Worm (Caenorhabditis elegans) whole organism, L4 larva: ENCODE results near the gene npr-40.

ENCODE experiments used
- F10B5.3 ChIP-seq: sonication (generic microtip); optimal IDR thresholded peaks from 2 replicates; lab custom pipeline; 2016; ENCODE audit warnings: mild to moderate bottlenecking, missing genetic modification characterization, missing compliant biosample characterization
- F26F4.8 ChIP-seq: fragments of 200-800 bp; sonication (Bioruptor generic); conservative IDR thresholded peaks from 2 replicates; pipeline ENCODE4 v1.3.6; 2022; ENCODE audit warnings: missing genetic modification characterization, missing compliant biosample characterization
- R02D3.7 ChIP-seq: fragments of 150-350 bp; sonication (generic microtip); optimal IDR thresholded peaks from 3 replicates; lab custom pipeline; 2014; ENCODE audit warnings: missing biosample characterization, missing genetic modification characterization
- T20F7.1 ChIP-seq: fragments of 200-800 bp; sonication (Bioruptor generic); optimal IDR thresholded peaks from 2 replicates; lab custom pipeline; 2018; ENCODE audit warnings: mild to moderate bottlenecking, missing genetic modification characterization, missing compliant biosample characterization
- Y48G9A.11 ChIP-seq: fragments of 200-800 bp; sonication (Bioruptor generic); IDR thresholded peaks from 2 replicates; pipeline ENCODE4 v1.3.6; 2022; ENCODE audit warnings: missing genetic modification reagents, missing genetic modification characterization, missing compliant biosample characterization
- ZK546.5 ChIP-seq, 2 experiments: sonication (generic microtip); optimal IDR thresholded peaks; 2 replicates each; lab custom pipeline; 2017; ENCODE audit warnings: missing biosample characterization in 2 of 2, missing genetic modification characterization in 2 of 2
- aha-1 ChIP-seq: fragments of 150-350 bp; peaks from one replicate; lab custom pipeline; 2014; ENCODE audit warnings: missing biosample characterization, missing genetic modification characterization
- ceh-20 ChIP-seq: fragments of 200-800 bp; sonication (Bioruptor generic); IDR thresholded peaks from 2 replicates; pipeline ENCODE4 v1.3.6; 2022; ENCODE audit warnings: missing genetic modification reagents, missing genetic modification characterization, missing compliant biosample characterization
- ceh-44 ChIP-seq: fragments of 200-800 bp; sonication (Bioruptor generic); IDR thresholded peaks from 2 replicates; pipeline ENCODE4 v1.3.6; 2022; ENCODE audit warnings: missing genetic modification reagents, missing genetic modification characterization, missing compliant biosample characterization
- ces-1 ChIP-seq: fragments of 150-350 bp; sonication (generic microtip); optimal IDR thresholded peaks from 4 replicates; lab custom pipeline; 2014; ENCODE audit warnings: missing biosample characterization, missing genetic modification reagents, missing genetic modification characterization
- cey-2 ChIP-seq: sonication (generic microtip); optimal IDR thresholded peaks from 3 replicates; lab custom pipeline; 2017; ENCODE audit warnings: missing genetic modification characterization, mild to moderate bottlenecking, missing compliant biosample characterization, antibody characterized with exemption, borderline replicate concordance; ENCODE audit not compliant: insufficient read depth
- daf-16 ChIP-seq, 3 experiments: sonication (generic microtip); optimal IDR thresholded peaks; 2 replicates each; lab custom pipeline; 2016 to 2017; ENCODE audit warnings: missing genetic modification characterization in 3 of 3, missing genetic modification reagents in 3 of 3, mild to moderate bottlenecking in 2 of 3, missing compliant biosample characterization in 2 of 3, missing biosample characterization in 1 of 3, moderate library complexity in 1 of 3
- daf-8 ChIP-seq: fragments of 200-800 bp; sonication (Bioruptor generic); IDR thresholded peaks from 2 replicates; pipeline ENCODE4 v1.3.6; 2022; ENCODE audit warnings: missing genetic modification characterization, missing compliant biosample characterization
- dmd-6 ChIP-seq: fragments of 200-800 bp; sonication (Bioruptor generic); IDR thresholded peaks from 2 replicates; pipeline ENCODE4 v1.3.6; 2022; ENCODE audit warnings: missing genetic modification reagents, missing genetic modification characterization, missing compliant biosample characterization
- dmd-8 ChIP-seq: fragments of 200-800 bp; sonication (Bioruptor generic); IDR thresholded peaks from 2 replicates; pipeline ENCODE4 v1.3.6; 2022; ENCODE audit warnings: missing genetic modification characterization, missing compliant biosample characterization
- egl-43 ChIP-seq: fragments of 200-800 bp; sonication (Bioruptor generic); IDR thresholded peaks from 2 replicates; pipeline ENCODE4 v1.3.6; 2022; ENCODE audit warnings: missing genetic modification reagents, missing genetic modification characterization, missing compliant biosample characterization
- hif-1 ChIP-seq, 2 experiments: sonication (generic microtip); optimal IDR thresholded peaks; 2 replicates each; lab custom pipeline; 2016 to 2017; ENCODE audit warnings: missing compliant biosample characterization in 2 of 2, missing genetic modification characterization in 2 of 2, missing genetic modification reagents in 2 of 2, missing genotype in 2 of 2, mild to moderate bottlenecking in 1 of 2
- hlh-11 ChIP-seq: fragments of 200-800 bp; sonication (Bioruptor generic); optimal IDR thresholded peaks from 2 replicates; lab custom pipeline; 2018; ENCODE audit warnings: mild to moderate bottlenecking, missing genetic modification characterization, missing compliant biosample characterization
- hlh-30 ChIP-seq: sonication (generic microtip); optimal IDR thresholded peaks from 2 replicates; lab custom pipeline; 2017; ENCODE audit warnings: antibody characterized with exemption, mild to moderate bottlenecking, missing genetic modification characterization, missing compliant biosample characterization; ENCODE audit not compliant: insufficient read depth
- lim-7 ChIP-seq: fragments of 200-800 bp; sonication (Bioruptor generic); IDR thresholded peaks from 2 replicates; pipeline ENCODE4 v1.3.6; 2022; ENCODE audit warnings: missing genetic modification characterization, missing compliant biosample characterization
- lin-13 ChIP-seq: fragments of 150-350 bp; optimal IDR thresholded peaks from 2 replicates; lab custom pipeline; 2014; ENCODE audit warnings: missing biosample characterization, missing genetic modification reagents, missing genetic modification characterization
- madf-9 ChIP-seq: fragments of 200-800 bp; sonication (Bioruptor generic); conservative IDR thresholded peaks from 2 replicates; pipeline ENCODE4 v1.3.6; 2022; ENCODE audit warnings: missing genetic modification reagents, missing genetic modification characterization, missing compliant biosample characterization
- mdt-29 ChIP-seq: fragments of 200-800 bp; sonication (Bioruptor generic); IDR thresholded peaks from 2 replicates; pipeline ENCODE4 v1.3.6; 2022; ENCODE audit warnings: missing genetic modification reagents, missing genetic modification characterization, missing compliant biosample characterization
- mep-1 ChIP-seq: fragments of 150-350 bp; sonication (generic microtip); optimal IDR thresholded peaks from 3 replicates; lab custom pipeline; 2014; ENCODE audit warnings: missing biosample characterization, missing genetic modification characterization
- nhr-10 ChIP-seq: fragments of 150-350 bp; optimal IDR thresholded peaks from 2 replicates; lab custom pipeline; 2014; ENCODE audit warnings: missing biosample characterization, missing genetic modification characterization
- nhr-102 ChIP-seq: sonication (generic microtip); optimal IDR thresholded peaks from 2 replicates; lab custom pipeline; 2016; ENCODE audit warnings: mild to moderate bottlenecking, missing genetic modification characterization, moderate library complexity, missing compliant biosample characterization
- nhr-11 ChIP-seq: fragments of 150-350 bp; optimal IDR thresholded peaks from 2 replicates; lab custom pipeline; 2014; ENCODE audit warnings: missing biosample characterization, missing genetic modification characterization
- nhr-111 ChIP-seq: fragments of 200-800 bp; sonication (Bioruptor generic); optimal IDR thresholded peaks from 2 replicates; lab custom pipeline; 2018; ENCODE audit warnings: mild to moderate bottlenecking, missing genetic modification characterization, missing compliant biosample characterization
- nhr-76 ChIP-seq: fragments of 150-350 bp; optimal IDR thresholded peaks from 2 replicates; lab custom pipeline; 2014; ENCODE audit warnings: missing biosample characterization, missing genetic modification characterization
- php-3 ChIP-seq: fragments of 200-800 bp; sonication (Bioruptor generic); IDR thresholded peaks from 2 replicates; pipeline ENCODE4 v1.3.6; 2022; ENCODE audit warnings: missing genetic modification reagents, missing genetic modification characterization, missing compliant biosample characterization
- saeg-2 ChIP-seq: fragments of 200-800 bp; sonication (Bioruptor generic); IDR thresholded peaks from 2 replicates; pipeline ENCODE4 v1.3.6; 2022; ENCODE audit warnings: missing genetic modification reagents, missing genetic modification characterization, missing compliant biosample characterization
- set-16 ChIP-seq: fragments of 200-800 bp; sonication (Bioruptor generic); IDR thresholded peaks from 2 replicates; pipeline ENCODE4 v1.3.6; 2022; ENCODE audit warnings: missing genetic modification reagents, missing genetic modification characterization, missing compliant biosample characterization
- spr-3 ChIP-seq: fragments of 200-800 bp; sonication (Bioruptor generic); optimal IDR thresholded peaks from 2 replicates; lab custom pipeline; 2018; ENCODE audit warnings: mild to moderate bottlenecking, missing genetic modification characterization, missing compliant biosample characterization
- unc-39 ChIP-seq: sonication (generic microtip); optimal IDR thresholded peaks from 2 replicates; lab custom pipeline; 2017; ENCODE audit warnings: missing biosample characterization, missing genetic modification characterization
- unc-62 ChIP-seq, 3 experiments: fragments of 150-350 bp in 1 of 3; sonication (generic microtip); optimal IDR thresholded peaks in 2 of 3; peaks in 1 of 3; 1 replicate in 1 of 3; 2 replicates in 2 of 3; lab custom pipeline; 2014 to 2017; ENCODE audit warnings: missing biosample characterization in 3 of 3, missing genetic modification characterization in 3 of 3, missing genetic modification reagents in 3 of 3, missing genotype in 1 of 3
- vab-7 ChIP-seq: fragments of 200-800 bp; sonication (Bioruptor generic); IDR thresholded peaks from 2 replicates; pipeline ENCODE4 v1.3.6; 2022; ENCODE audit warnings: missing genetic modification reagents, missing genetic modification characterization, missing compliant biosample characterization
- zfp-3 ChIP-seq: fragments of 200-800 bp; sonication (Bioruptor generic); conservative IDR thresholded peaks from 2 replicates; pipeline ENCODE4 v1.3.6; 2022; ENCODE audit warnings: missing genetic modification reagents, missing genetic modification characterization, missing compliant biosample characterization
- zip-11 ChIP-seq: fragments of 200-800 bp; sonication (Bioruptor generic); IDR thresholded peaks from 2 replicates; pipeline ENCODE4 v1.3.6; 2022; ENCODE audit warnings: missing genetic modification characterization, missing compliant biosample characterization
- zip-2 ChIP-seq: fragments of 150-350 bp; optimal IDR thresholded peaks from 2 replicates; lab custom pipeline; 2014; ENCODE audit warnings: missing biosample characterization, missing genetic modification characterization
- ztf-11 ChIP-seq: fragments of 150-350 bp; optimal IDR thresholded peaks from 2 replicates; lab custom pipeline; 2014; ENCODE audit warnings: missing biosample characterization, missing genetic modification characterization

The npr-40 gene

ce11 chrX:14946464-14947354, 28.1 kb downstream of the npr-40 start (continued):
- TF ChIP-seq egl-43 (GFP tag; lab: Robert Waterston, UW), result no peak
- no peak for TF ChIP-seq R02D3.7
- no peak for TF ChIP-seq ZK546.5 (tag; optimal IDR thresholded peaks at IDR 0.05; lab: Kevin White, UChicago)
- TF ChIP-seq nhr-76 (tag; lab: Kevin White, UChicago), result no peak
- TF ChIP-seq zfp-3 (GFP tag; lab: Robert Waterston, UW), result no peak
- no peak for TF ChIP-seq unc-39 (tag; lab: Kevin White, UChicago)
- peak; percentile 95 for TF ChIP-seq hlh-30 (tag; lab: Kevin White, UChicago)
- TF ChIP-seq nhr-10 (tag; lab: Kevin White, UChicago), result no peak
- no peak for TF ChIP-seq ztf-11 (tag; lab: Kevin White, UChicago)
- no peak for TF ChIP-seq zip-2 (tag; lab: Kevin White, UChicago)
- no peak for TF ChIP-seq F10B5.3 (tag; lab: Kevin White, UChicago)
- TF ChIP-seq daf-16 (GFP tag; optimal IDR thresholded peaks at IDR 0.05; lab: Kevin White, UChicago), result peak in 1 of 2 experiments; percentile 25
- TF ChIP-seq daf-16 (tag; optimal IDR thresholded peaks at IDR 0.05; lab: Kevin White, UChicago), result peak; percentile 75
- TF ChIP-seq F26F4.8, result no peak
- TF ChIP-seq unc-62 (GFP tag; optimal IDR thresholded peaks at IDR 0.05 in 1 of 2; lab: Kevin White, UChicago), result peak; percentile 11 to 93
- no peak for TF ChIP-seq unc-62 (tag; optimal IDR thresholded peaks at IDR 0.05; lab: Kevin White, UChicago)
- TF ChIP-seq ceh-44 (GFP tag; lab: Robert Waterston, UW), result no peak
- peak; percentile 52 for TF ChIP-seq T20F7.1
- peak; percentile 36 for TF ChIP-seq aha-1 (tag; lab: Kevin White, UChicago)
- TF ChIP-seq madf-9, result peak; percentile 30; the same call in 1 of the 2 replicates
- TF ChIP-seq dmd-6, result peak; percentile 86
- no peak for TF ChIP-seq mdt-29 (GFP tag; lab: Robert Waterston, UW)
- no peak for TF ChIP-seq vab-7 (GFP tag; lab: Robert Waterston, UW)
- no peak for TF ChIP-seq daf-8
- TF ChIP-seq Y48G9A.11, result no peak
- peak; percentile 81; the same call in 1 of the 2 replicates for TF ChIP-seq php-3 (GFP tag; lab: Robert Waterston, UW)
- peak; percentile 31 for TF ChIP-seq mep-1
- TF ChIP-seq ceh-20 (GFP tag; lab: Robert Waterston, UW), result no peak
- no peak for TF ChIP-seq cey-2 (tag; lab: Kevin White, UChicago)
- no peak for TF ChIP-seq saeg-2 (GFP tag; lab: Robert Waterston, UW)
- peak; percentile 84 for TF ChIP-seq hlh-11 (tag; lab: Kevin White, UChicago)
- TF ChIP-seq zip-11, result no peak
- TF ChIP-seq nhr-102 (tag; lab: Kevin White, UChicago), result peak; percentile 71
- TF ChIP-seq spr-3 (GFP tag; lab: Kevin White, UChicago), result no peak
- TF ChIP-seq nhr-111 (GFP tag; lab: Kevin White, UChicago), result no peak
- TF ChIP-seq ces-1 (GFP tag; lab: Kevin White, UChicago), result no peak
- TF ChIP-seq hif-1 (tag; optimal IDR thresholded peaks at IDR 0.05; lab: Kevin White, UChicago), result peak in 1 of 2 experiments; percentile 11
- no peak for TF ChIP-seq lin-13
- TF ChIP-seq set-16, result no peak
- no peak for TF ChIP-seq nhr-11
- no peak for TF ChIP-seq dmd-8 (GFP tag; lab: Robert Waterston, UW)
- TF ChIP-seq lim-7 (GFP tag; lab: Robert Waterston, UW), result no peak
